Fruit fly (Drosophila melanogaster): ENCODE data around the gene Rh7.

Gene Rh7

DNA sequence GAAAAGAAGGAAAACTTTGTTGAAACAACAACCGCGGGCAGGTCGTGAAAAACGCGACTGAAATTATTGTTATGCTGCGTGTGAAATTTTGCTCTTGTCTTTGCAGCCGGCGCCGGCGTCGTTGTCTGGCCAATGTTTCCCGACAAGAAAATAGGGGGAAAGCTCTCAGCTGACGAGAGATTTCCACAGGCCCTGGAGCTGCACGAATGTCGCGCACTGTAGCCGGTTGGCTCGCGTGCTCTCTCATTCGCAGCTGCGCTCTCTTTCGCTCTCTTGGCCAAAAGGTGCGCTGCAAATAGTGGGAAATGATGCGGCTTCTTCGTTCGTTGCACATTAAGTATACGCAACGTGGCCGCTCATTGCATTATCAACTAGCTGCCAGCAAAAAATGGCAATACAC lies 11.6 kb downstream of the Rh7 start, which contains the start of gene CG9760 (continued):
- TF ChIP-seq dimm (GFP tag; IDR thresholded peaks at IDR 0.05) (no peak), ERR (GFP tag; optimal IDR thresholded peaks at IDR 0.05) (no peak), unpg (GFP tag; optimal IDR thresholded peaks at IDR 0.05) (no peak), nom (GFP tag; optimal IDR thresholded peaks at IDR 0.05) (no peak), HLHmδ (GFP tag; optimal IDR thresholded peaks at IDR 0.05) (no peak), CG12744 (GFP tag; optimal IDR thresholded peaks at IDR 0.05) (no peak), CG31365 (tag; optimal IDR thresholded peaks at IDR 0.05) (no peak), CG32772 (GFP tag; IDR thresholded peaks at IDR 0.05) (peak; percentile 26; the same call in 1 of the 2 replicates), Med (GFP tag) (peak; percentile 82), kay (GFP tag; optimal IDR thresholded peaks at IDR 0.05) (no peak), CG15073 (GFP tag; optimal IDR thresholded peaks at IDR 0.05) (no peak), danr (GFP tag; IDR thresholded peaks at IDR 0.05) (no peak), CG3065 (GFP tag; optimal IDR thresholded peaks at IDR 0.05) (no peak), ab (GFP tag; optimal IDR thresholded peaks at IDR 0.05) (no peak), Eip74EF (GFP tag; optimal IDR thresholded peaks at IDR 0.05) (no peak), CG3847 (GFP tag; IDR thresholded peaks at IDR 0.05) (no peak), E2f2 (GFP tag; IDR thresholded peaks at IDR 0.05) (no peak), gem (tag; optimal IDR thresholded peaks at IDR 0.05) (peak; percentile 21), Gug (GFP tag; IDR thresholded peaks at IDR 0.05) (no peak), Dad (GFP tag; optimal IDR thresholded peaks at IDR 0.05) (no peak), Mes4 (GFP tag; optimal IDR thresholded peaks at IDR 0.05) (no peak), CG12942 (GFP tag; optimal IDR thresholded peaks at IDR 0.05) (no peak), cato (GFP tag; optimal IDR thresholded peaks at IDR 0.05; ENCODE audit: borderline replicate concordance) (no peak), Mrtf (GFP tag; IDR thresholded peaks at IDR 0.05) (no peak), CG10431 (GFP tag; optimal IDR thresholded peaks at IDR 0.05) (no peak), otp (GFP tag; IDR thresholded peaks at IDR 0.05) (no peak; the same call in 2 of the 3 replicates), da (GFP tag; optimal IDR thresholded peaks at IDR 0.05) (no peak), tap (tag; optimal IDR thresholded peaks at IDR 0.05) (no peak)

DNA sequence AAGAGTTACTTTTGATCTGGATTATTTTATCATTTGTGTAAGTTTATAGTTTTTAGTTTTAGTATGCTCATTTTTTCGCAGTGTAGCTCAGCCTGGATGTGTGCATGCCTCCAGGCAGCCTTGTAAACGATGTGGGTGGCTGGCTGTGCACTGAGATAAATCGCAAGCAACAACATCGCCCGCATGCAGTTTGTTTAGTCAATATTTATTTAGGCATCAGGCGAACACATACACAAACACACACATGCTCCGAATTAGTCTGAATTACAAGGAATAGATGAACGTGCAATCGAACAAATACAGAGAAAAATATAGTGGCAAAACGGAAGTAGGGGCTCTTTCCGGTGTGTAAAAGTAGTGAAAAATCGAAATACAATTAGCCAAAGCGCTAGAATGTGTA lies 12.2 kb downstream of the Rh7 start:
- TF ChIP-seq Lpt (GFP tag; optimal IDR thresholded peaks at IDR 0.05), result no peak
- peak; percentile 41 for TF ChIP-seq nmo (GFP tag; optimal IDR thresholded peaks at IDR 0.05)
- peak; percentile 13; the same call in 1 of the 3 replicates for TF ChIP-seq row (GFP tag; IDR thresholded peaks at IDR 0.05)
- TF ChIP-seq HLH3B (GFP tag; IDR thresholded peaks at IDR 0.05), result 0 out of 2 replicates have a peak, but pooled peaks have one; percentile 44
- TF ChIP-seq CG2889 (GFP tag; IDR thresholded peaks at IDR 0.05), result no peak
- TF ChIP-seq sim (GFP tag; IDR thresholded peaks at IDR 0.05), result no peak
- no peak for TF ChIP-seq E2f2 (GFP tag; IDR thresholded peaks at IDR 0.05)
- TF ChIP-seq CG7357 (GFP tag; IDR thresholded peaks at IDR 0.05), result no peak
- peak; percentile 13; the same call in 1 of the 3 replicates for TF ChIP-seq CG14050 (GFP tag; IDR thresholded peaks at IDR 0.05)
- no peak for TF ChIP-seq toy (GFP tag; IDR thresholded peaks at IDR 0.05)
- TF ChIP-seq sob (GFP tag; IDR thresholded peaks at IDR 0.05), result no peak; the same call in 1 of the 2 replicates
- no peak for TF ChIP-seq CG33213 (GFP tag; optimal IDR thresholded peaks at IDR 0.05)
- TF ChIP-seq CG14860 (GFP tag; IDR thresholded peaks at IDR 0.05; ENCODE audit: partially characterized antibody), result no peak
- no peak for TF ChIP-seq fd64A (GFP tag; optimal IDR thresholded peaks at IDR 0.05)
- TF ChIP-seq Nf-YB (GFP tag; optimal IDR thresholded peaks at IDR 0.05), result no peak
- no peak for TF ChIP-seq mirr (GFP tag; optimal IDR thresholded peaks at IDR 0.05)
- TF ChIP-seq dysf (GFP tag; IDR thresholded peaks at IDR 0.05), result 0 out of 3 replicates have a peak, but pooled peaks have one; percentile 20
- 0 out of 2 replicates have a peak, but pooled peaks have one; percentile 4 for TF ChIP-seq CG14441 (GFP tag; IDR thresholded peaks at IDR 0.05)
- TF ChIP-seq Med (GFP tag), result peak; percentile 49
- TF ChIP-seq CG4328 (GFP tag; optimal IDR thresholded peaks at IDR 0.05), result no peak
- no peak for TF ChIP-seq al (GFP tag; IDR thresholded peaks at IDR 0.05)
- TF ChIP-seq Ptx1 (GFP tag; IDR thresholded peaks at IDR 0.05), result peak; percentile 36; the same call in 1 of the 2 replicates
- peak; percentile 38 for TF ChIP-seq ssp (GFP tag; IDR thresholded peaks at IDR 0.05)
- peak; percentile 31 for TF ChIP-seq CG7556 (GFP tag; optimal IDR thresholded peaks at IDR 0.05)
- no peak for TF ChIP-seq CG6683 (GFP tag; optimal IDR thresholded peaks at IDR 0.05)
- TF ChIP-seq lmd (GFP tag; IDR thresholded peaks at IDR 0.05), result 0 out of 2 replicates have a peak, but pooled peaks have one; percentile 15

Measured in whole organism, embryonic.